Worm (Caenorhabditis elegans) whole organism, young adult: Measurements from ENCODE around the gene ran-1.

Experiments used
- B0019.2 ChIP-seq: fragments of 200-800 bp; sonication (Bioruptor generic); conservative IDR thresholded peaks from 2 replicates; pipeline ENCODE4 v1.3.6; 2022; ENCODE audit warnings: missing genetic modification reagents, missing genetic modification characterization, missing compliant biosample characterization
- B0336.3 ChIP-seq: fragments of 200-800 bp; sonication (Bioruptor generic); IDR thresholded peaks from 2 replicates; pipeline ENCODE4 v1.3.6; 2022; ENCODE audit warnings: missing genetic modification characterization, missing compliant biosample characterization
- C17E4.6 ChIP-seq: fragments of 200-800 bp; sonication (Bioruptor generic); IDR thresholded peaks from 2 replicates; pipeline ENCODE4 v1.3.6; 2022; ENCODE audit warnings: missing genetic modification reagents, missing genetic modification characterization, missing compliant biosample characterization
- F10E7.11 ChIP-seq: sonication (generic microtip); optimal IDR thresholded peaks from 2 replicates; lab custom pipeline; 2017; ENCODE audit warnings: mild to moderate bottlenecking, missing genetic modification characterization, moderate library complexity, missing compliant biosample characterization
- F22D6.2 ChIP-seq: sonication (generic microtip); optimal IDR thresholded peaks from 2 replicates; lab custom pipeline; 2016; ENCODE audit warnings: mild to moderate bottlenecking, missing genetic modification characterization, missing compliant biosample characterization
- F23B12.7 ChIP-seq: sonication (generic microtip); optimal IDR thresholded peaks from 2 replicates; lab custom pipeline; 2017; ENCODE audit warnings: missing genetic modification characterization, mild to moderate bottlenecking, missing compliant biosample characterization, antibody characterized with exemption, moderate library complexity; ENCODE audit not compliant: insufficient read depth
- F33H1.4 ChIP-seq: fragments of 200-800 bp; sonication (Bioruptor generic); IDR thresholded peaks from 2 replicates; pipeline ENCODE4 v1.3.6; 2022; ENCODE audit warnings: missing genetic modification reagents, missing genetic modification characterization, missing compliant biosample characterization
- F37B4.10 ChIP-seq: fragments of 200-800 bp; sonication (Bioruptor generic); IDR thresholded peaks from 2 replicates; pipeline ENCODE4 v1.3.6; 2022; ENCODE audit warnings: missing genetic modification characterization, missing compliant biosample characterization
- F52B5.7 ChIP-seq: sonication (generic microtip); optimal IDR thresholded peaks from 2 replicates; lab custom pipeline; 2016; ENCODE audit warnings: mild to moderate bottlenecking, missing genetic modification characterization, missing compliant biosample characterization
- T07F8.4 ChIP-seq: sonication (generic microtip); optimal IDR thresholded peaks from 2 replicates; lab custom pipeline; 2016; ENCODE audit warnings: mild to moderate bottlenecking, missing genetic modification characterization, moderate library complexity, missing compliant biosample characterization
- Y53G8AR.9 ChIP-seq: fragments of 200-800 bp; sonication (Bioruptor generic); conservative IDR thresholded peaks from 2 replicates; pipeline ENCODE4 v1.3.6; 2022; ENCODE audit warnings: missing genetic modification reagents, missing genetic modification characterization, missing compliant biosample characterization
- Y56A3A.18 ChIP-seq: fragments of 200-800 bp; sonication (Bioruptor generic); IDR thresholded peaks from 2 replicates; pipeline ENCODE4 v1.3.6; 2022; ENCODE audit warnings: missing genetic modification reagents, missing genetic modification characterization, missing compliant biosample characterization
- Y67H2A.10 ChIP-seq: fragments of 200-800 bp; sonication (Bioruptor generic); conservative IDR thresholded peaks from 2 replicates; pipeline ENCODE4 v1.3.6; 2022; ENCODE audit warnings: missing genetic modification reagents, missing genetic modification characterization, missing compliant biosample characterization
- Y79H2A.3 ChIP-seq: fragments of 200-800 bp; sonication (Bioruptor generic); conservative IDR thresholded peaks from 2 replicates; pipeline ENCODE4 v1.3.6; 2022; ENCODE audit warnings: missing genetic modification reagents, missing genetic modification characterization, missing compliant biosample characterization
- ama-1 ChIP-seq, 3 experiments: fragments of 150-350 bp in 1 of 3; sonication (generic microtip) in 2 of 3; optimal IDR thresholded peaks; 2 replicates each; lab custom pipeline; 2014 to 2018; ENCODE audit warnings: missing biosample characterization in 2 of 3, missing genetic modification characterization in 2 of 3, missing genetic modification reagents in 2 of 3
- aptf-2 ChIP-seq: fragments of 200-800 bp; sonication (Bioruptor generic); conservative IDR thresholded peaks from 2 replicates; pipeline ENCODE4 v1.3.6; 2022; ENCODE audit warnings: missing genetic modification reagents, missing genetic modification characterization, missing compliant biosample characterization
- athp-1 ChIP-seq: sonication (generic microtip); optimal IDR thresholded peaks from 2 replicates; lab custom pipeline; 2017; ENCODE audit warnings: mild to moderate bottlenecking, missing genetic modification characterization, missing compliant biosample characterization
- attf-5 ChIP-seq: fragments of 200-800 bp; sonication (Bioruptor generic); optimal IDR thresholded peaks from 2 replicates; lab custom pipeline; 2018; ENCODE audit warnings: mild to moderate bottlenecking, missing genetic modification characterization, missing compliant biosample characterization
- ceh-100 ChIP-seq: fragments of 200-800 bp; sonication (Bioruptor generic); IDR thresholded peaks from 2 replicates; pipeline ENCODE4 v1.3.6; 2022; ENCODE audit warnings: missing genetic modification reagents, missing genetic modification characterization, missing compliant biosample characterization
- chd-7 ChIP-seq: sonication (generic microtip); optimal IDR thresholded peaks from 2 replicates; lab custom pipeline; 2016; ENCODE audit warnings: mild to moderate bottlenecking, missing genetic modification characterization, moderate library complexity, missing compliant biosample characterization
- die-1 ChIP-seq: sonication (generic microtip); optimal IDR thresholded peaks from 2 replicates; lab custom pipeline; 2016; ENCODE audit warnings: missing genotype, mild to moderate bottlenecking, missing genetic modification characterization, missing compliant biosample characterization
- egl-18 ChIP-seq: fragments of 200-800 bp; sonication (Bioruptor generic); IDR thresholded peaks from 2 replicates; pipeline ENCODE4 v1.3.6; 2022; ENCODE audit warnings: missing genetic modification reagents, missing genetic modification characterization, missing compliant biosample characterization
- egl-44 ChIP-seq: fragments of 200-800 bp; sonication (Bioruptor generic); IDR thresholded peaks from 2 replicates; pipeline ENCODE4 v1.3.6; 2022; ENCODE audit warnings: missing genetic modification reagents, missing genetic modification characterization, missing compliant biosample characterization
- him-1 ChIP-seq: sonication (generic microtip); optimal IDR thresholded peaks from 2 replicates; lab custom pipeline; 2016; ENCODE audit warnings: missing genotype, missing genetic modification reagents, missing genetic modification characterization, missing compliant biosample characterization
- hmg-1.2 ChIP-seq: fragments of 200-800 bp; sonication (Bioruptor generic); IDR thresholded peaks from 2 replicates; pipeline ENCODE4 v1.3.6; 2022; ENCODE audit warnings: missing genetic modification reagents, missing genetic modification characterization, missing compliant biosample characterization
- let-607 ChIP-seq, 2 experiments: fragments of 200-800 bp in 1 of 2; sonication (Bioruptor generic) in 1 of 2; sonication (generic microtip) in 1 of 2; optimal IDR thresholded peaks; 2 replicates each; lab custom pipeline; 2016 to 2018; ENCODE audit warnings: mild to moderate bottlenecking in 2 of 2, missing compliant biosample characterization in 2 of 2, missing genetic modification characterization in 2 of 2, moderate library complexity in 2 of 2, missing genotype in 1 of 2
- lin-26 ChIP-seq: fragments of 200-800 bp; sonication (Bioruptor generic); IDR thresholded peaks from 2 replicates; pipeline ENCODE4 v1.3.6; 2022; ENCODE audit warnings: missing genetic modification reagents, missing genetic modification characterization, missing compliant biosample characterization
- lir-1 ChIP-seq: fragments of 200-800 bp; sonication (Bioruptor generic); conservative IDR thresholded peaks from 2 replicates; pipeline ENCODE4 v1.3.6; 2022; ENCODE audit warnings: missing genetic modification reagents, missing genetic modification characterization, missing compliant biosample characterization
- lsl-1 ChIP-seq: fragments of 200-800 bp; sonication (Bioruptor generic); optimal IDR thresholded peaks from 2 replicates; lab custom pipeline; 2018; ENCODE audit warnings: mild to moderate bottlenecking, missing genetic modification characterization, moderate library complexity, missing compliant biosample characterization
- madf-10 ChIP-seq: sonication (generic microtip); optimal IDR thresholded peaks from 2 replicates; lab custom pipeline; 2016; ENCODE audit warnings: mild to moderate bottlenecking, missing genetic modification characterization, missing compliant biosample characterization
- madf-6 ChIP-seq: fragments of 200-800 bp; sonication (Bioruptor generic); IDR thresholded peaks from 2 replicates; pipeline ENCODE4 v1.3.6; 2022; ENCODE audit warnings: missing genetic modification reagents, missing genetic modification characterization, missing compliant biosample characterization
- madf-8 ChIP-seq: fragments of 200-800 bp; sonication (Bioruptor generic); conservative IDR thresholded peaks from 2 replicates; pipeline ENCODE4 v1.3.6; 2022; ENCODE audit warnings: missing genetic modification reagents, missing genetic modification characterization, missing compliant biosample characterization
- mcd-1 ChIP-seq: fragments of 200-800 bp; sonication (Bioruptor generic); IDR thresholded peaks from 2 replicates; pipeline ENCODE4 v1.3.6; 2022; ENCODE audit warnings: missing genetic modification reagents, missing genetic modification characterization, missing compliant biosample characterization
- mes-4 ChIP-seq: sonication (generic microtip); optimal IDR thresholded peaks from 2 replicates; lab custom pipeline; 2016; ENCODE audit warnings: missing genotype, missing genetic modification characterization, missing compliant biosample characterization
- nfya-1 ChIP-seq: sonication (generic microtip); optimal IDR thresholded peaks from 2 replicates; lab custom pipeline; 2017; ENCODE audit warnings: antibody characterized with exemption, missing compliant biosample characterization, missing genetic modification characterization, borderline replicate concordance; ENCODE audit not compliant: insufficient read depth
- nfyb-1 ChIP-seq: fragments of 200-800 bp; sonication (Bioruptor generic); IDR thresholded peaks from 2 replicates; pipeline ENCODE4 v1.3.6; 2022; ENCODE audit warnings: missing genetic modification reagents, missing genetic modification characterization, missing compliant biosample characterization
- nhr-179 ChIP-seq: sonication (generic microtip); optimal IDR thresholded peaks from 2 replicates; lab custom pipeline; 2016; ENCODE audit warnings: mild to moderate bottlenecking, missing genetic modification characterization, missing compliant biosample characterization
- nhr-27 ChIP-seq: fragments of 200-800 bp; sonication (Bioruptor generic); optimal IDR thresholded peaks from 2 replicates; lab custom pipeline; 2018; ENCODE audit warnings: mild to moderate bottlenecking, missing genetic modification characterization, moderate library complexity, missing compliant biosample characterization
- pha-4 ChIP-seq: fragments of 150-350 bp; sonication (generic microtip); optimal IDR thresholded peaks from 2 replicates; lab custom pipeline; 2014; ENCODE audit warnings: missing biosample characterization, missing genetic modification reagents, missing genetic modification characterization
- rcor-1 ChIP-seq: fragments of 200-800 bp; sonication (Bioruptor generic); IDR thresholded peaks from 2 replicates; pipeline ENCODE4 v1.3.6; 2022; ENCODE audit warnings: missing genetic modification reagents, missing genetic modification characterization, missing compliant biosample characterization
- repo-1 ChIP-seq: sonication (generic microtip); optimal IDR thresholded peaks from 2 replicates; lab custom pipeline; 2017; ENCODE audit warnings: mild to moderate bottlenecking, missing genetic modification characterization, missing compliant biosample characterization
- rpc-1 ChIP-seq, 2 experiments: fragments of 150-350 bp in 1 of 2; sonication (generic microtip) in 1 of 2; optimal IDR thresholded peaks; 2 replicates each; lab custom pipeline; 2014 to 2018; ENCODE audit warnings: missing biosample characterization in 1 of 2, missing genetic modification characterization in 1 of 2, missing genetic modification reagents in 1 of 2, missing genotype in 1 of 2
- somi-1 ChIP-seq: fragments of 200-800 bp; sonication (Bioruptor generic); optimal IDR thresholded peaks from 2 replicates; lab custom pipeline; 2018; ENCODE audit warnings: mild to moderate bottlenecking, missing genetic modification characterization, missing compliant biosample characterization
- xnd-1 ChIP-seq: sonication (generic microtip); optimal IDR thresholded peaks from 2 replicates; lab custom pipeline; 2016; ENCODE audit warnings: missing genotype, missing genetic modification reagents, missing genetic modification characterization, missing compliant biosample characterization
- zfh-2 ChIP-seq: fragments of 200-800 bp; sonication (Bioruptor generic); conservative IDR thresholded peaks from 2 replicates; pipeline ENCODE4 v1.3.6; 2022; ENCODE audit warnings: missing genetic modification reagents, missing genetic modification characterization, missing compliant biosample characterization

ran-1 gene

DNA sequence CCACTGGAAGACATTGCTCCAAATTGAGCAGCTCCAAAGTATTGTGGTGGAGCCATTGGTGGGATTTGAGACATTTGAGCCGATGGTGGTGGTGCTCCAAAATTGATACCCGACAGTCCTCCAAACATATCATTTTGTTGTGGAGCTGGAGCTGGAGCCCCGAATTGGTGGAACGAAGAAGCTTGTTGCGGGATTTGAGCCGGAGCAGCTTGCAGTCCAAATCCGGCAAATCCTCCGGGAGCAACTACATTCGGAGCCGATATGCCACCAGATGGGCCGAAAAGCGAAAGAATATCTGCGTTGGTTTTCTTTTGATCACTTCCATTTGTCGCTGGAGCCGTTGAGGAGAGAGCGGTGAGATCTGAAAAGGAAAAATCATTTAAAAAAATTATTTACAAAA, 9.4 kb downstream of the ran-1 start:
- TF ChIP-seq F37B4.10: no peak
- peak; percentile 4 for TF ChIP-seq chd-7 (tag; lab: Kevin White, UChicago)
- TF ChIP-seq ama-1 (optimal IDR thresholded peaks at IDR 0.05; lab: Kevin White, UChicago): no peak
- TF ChIP-seq ama-1 (GFP tag; optimal IDR thresholded peaks at IDR 0.05; lab: Kevin White, UChicago): no peak
- TF ChIP-seq zfh-2 (GFP tag; lab: Robert Waterston, UW): peak; percentile 30; the same call in 1 of the 2 replicates
- peak; percentile 54; the same call in 1 of the 2 replicates for TF ChIP-seq lin-26

DNA sequence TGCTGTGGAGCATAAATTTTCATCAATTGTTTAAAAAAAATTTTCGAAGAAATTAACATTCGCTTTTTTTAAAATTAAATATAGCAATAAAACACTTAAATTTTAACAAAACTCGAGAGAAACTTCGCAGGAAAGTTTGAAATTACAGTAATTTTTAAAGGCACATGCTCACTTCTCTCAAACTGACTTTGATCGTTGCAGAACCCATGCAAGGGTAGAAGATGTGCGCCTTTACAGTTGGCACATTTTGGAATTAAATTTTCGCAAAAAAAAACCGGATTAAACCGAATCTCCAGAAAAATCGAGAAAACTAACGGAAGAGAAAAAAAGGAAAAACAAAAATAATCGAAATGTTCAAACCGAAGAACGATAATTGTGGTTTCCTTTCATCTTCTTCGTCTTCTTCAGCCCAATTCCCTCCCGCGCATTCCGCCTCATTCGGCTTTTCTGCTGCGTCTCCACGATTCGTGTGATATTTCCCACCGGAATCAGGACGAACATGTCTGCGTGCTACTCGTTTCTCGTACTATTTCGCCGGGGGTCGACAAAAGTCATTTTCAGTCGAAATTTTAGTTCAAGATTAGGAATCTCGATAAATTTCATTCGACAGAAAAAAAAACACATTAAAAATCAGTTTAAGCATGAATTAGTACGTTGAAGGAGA, 11.1 kb downstream of the ran-1 start:
- TF ChIP-seq B0019.2 (GFP tag; lab: Robert Waterston, UW) (no peak), Y56A3A.18 (GFP tag; lab: Robert Waterston, UW) (no peak), Y53G8AR.9 (GFP tag; lab: Robert Waterston, UW) (no peak), madf-6 (0 out of 2 replicates have a peak, but pooled peaks have one; percentile 38), mcd-1 (peak; percentile 35; the same call in 1 of the 2 replicates), Y79H2A.3 (GFP tag; lab: Robert Waterston, UW) (no peak), repo-1 (tag; lab: Kevin White, UChicago) (peak; percentile 10), lir-1 (GFP tag; lab: Robert Waterston, UW) (0 out of 2 replicates have a peak, but pooled peaks have one; percentile 28), die-1 (no peak), Y67H2A.10 (GFP tag; lab: Robert Waterston, UW) (no peak), rcor-1 (GFP tag; lab: Robert Waterston, UW) (no peak), lsl-1 (GFP tag; lab: Kevin White, UChicago) (peak; percentile 74), F52B5.7 (tag; lab: Kevin White, UChicago) (no peak), rpc-1 (optimal IDR thresholded peaks at IDR 0.05; lab: Kevin White, UChicago) (no peak), rpc-1 (tag; optimal IDR thresholded peaks at IDR 0.05; lab: Kevin White, UChicago) (no peak), athp-1 (peak; percentile 11), mes-4 (tag; lab: Kevin White, UChicago) (no peak), madf-10 (tag; lab: Kevin White, UChicago) (no peak), F10E7.11 (tag; lab: Kevin White, UChicago) (no peak), nhr-27 (tag; lab: Kevin White, UChicago) (no peak), xnd-1 (tag; lab: Kevin White, UChicago) (peak; percentile 9), B0336.3 (GFP tag; lab: Robert Waterston, UW) (peak; percentile 25; the same call in 1 of the 2 replicates), egl-44 (GFP tag; lab: Robert Waterston, UW) (no peak), nfya-1 (tag; lab: Kevin White, UChicago) (no peak), F23B12.7 (tag; lab: Kevin White, UChicago) (no peak), him-1 (tag; lab: Kevin White, UChicago) (peak; percentile 37), madf-8 (peak; percentile 19; the same call in 1 of the 2 replicates), nhr-179 (no peak), hmg-1.2 (GFP tag; lab: Robert Waterston, UW) (peak; percentile 92), pha-4 (tag; lab: Kevin White, UChicago) (no peak), egl-18 (GFP tag; lab: Robert Waterston, UW) (no peak), ceh-100 (no peak), nfyb-1 (0 out of 2 replicates have a peak, but pooled peaks have one; percentile 10), attf-5 (GFP tag; lab: Kevin White, UChicago) (no peak), T07F8.4 (no peak), F33H1.4 (GFP tag; lab: Robert Waterston, UW) (peak; percentile 60), somi-1 (GFP tag; lab: Kevin White, UChicago) (no peak), aptf-2 (GFP tag; lab: Robert Waterston, UW) (0 out of 2 replicates have a peak, but pooled peaks have one; percentile 6), C17E4.6 (GFP tag; lab: Robert Waterston, UW) (no peak), F22D6.2 (tag; lab: Kevin White, UChicago) (no peak), let-607 (tag; optimal IDR thresholded peaks at IDR 0.05; lab: Kevin White, UChicago) (no peak)
- TF ChIP-seq, all 124 proteins: peak for 14
